Worm (Caenorhabditis elegans): Measurements from ENCODE around the gene cpg-2.

ce11 chrIII:7091042-7091441 lies 12.7 kb downstream of the cpg-2 start, which contains the start of gene ZK418.2:
- TF ChIP-seq snpc-4 (GFP tag; optimal IDR thresholded peaks at IDR 0.05) (no peak), snpc-4 (tag; optimal IDR thresholded peaks at IDR 0.05) (no peak), mcd-1 (GFP tag; IDR thresholded peaks at IDR 0.05) (no peak), let-526 (GFP tag; IDR thresholded peaks at IDR 0.05) (no peak), efl-1 (GFP tag; optimal IDR thresholded peaks at IDR 0.05) (no peak), unc-62 (GFP tag; optimal IDR thresholded peaks at IDR 0.05) (no peak), pha-4 (tag; optimal IDR thresholded peaks at IDR 0.05) (no peak), ztf-26 (tag; optimal IDR thresholded peaks at IDR 0.05) (no peak), rcor-1 (GFP tag; IDR thresholded peaks at IDR 0.05) (no peak), Y79H2A.3 (GFP tag; conservative IDR thresholded peaks at IDR 0.05) (no peak)
